Worm (Caenorhabditis elegans): ENCODE results near the gene C46F9.6.

Gene C46F9.6

DNA sequence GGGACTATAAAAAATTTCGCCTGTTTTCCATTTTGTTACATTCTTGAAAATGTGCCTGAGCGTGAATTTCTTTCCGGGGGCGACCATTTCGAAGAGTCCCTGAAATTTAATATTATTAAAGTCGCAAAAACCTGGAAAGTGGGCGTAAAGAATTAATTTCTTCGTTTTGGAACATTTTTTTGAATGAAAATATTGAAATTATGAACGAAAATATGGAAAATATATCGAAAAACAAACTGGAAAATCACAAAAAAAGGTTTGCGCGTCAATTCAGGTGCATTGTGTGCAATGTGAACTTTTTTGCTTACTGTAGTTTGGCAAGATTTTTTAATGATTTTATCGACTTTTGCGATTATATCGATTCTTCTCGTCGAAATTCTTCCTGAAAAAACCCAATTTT lies 23.0 kb downstream of the C46F9.6 start, which contains the start of gene bath-7:
TSS of gene bath-7 (minus strand) at position 101 of the 400 bp plus-strand sequence.
- TF ChIP-seq ztf-11 (tag; optimal IDR thresholded peaks at IDR 0.05) = no peak
- no peak for TF ChIP-seq drap-1 (GFP tag; optimal IDR thresholded peaks at IDR 0.05)
- no peak for TF ChIP-seq tbx-8 (GFP tag; optimal IDR thresholded peaks at IDR 0.05)
- no peak for TF ChIP-seq flh-1 (GFP tag; optimal IDR thresholded peaks at IDR 0.05)
- TF ChIP-seq nhr-237 (tag; optimal IDR thresholded peaks at IDR 0.05) = no peak
- no peak for TF ChIP-seq zip-8 (tag; optimal IDR thresholded peaks at IDR 0.05)

ce11 chrII:1922665-1923187 lies 24.7 kb downstream of the C46F9.6 start, which contains the start of the genes bath-2 and F52C6.4:
Gene bath-2, minus strand, starts transcription at chrII:1922765.
Gene F52C6.4, plus strand, starts transcription at chrII:1923137.
- no peak for TF ChIP-seq hlh-1 (tag; optimal IDR thresholded peaks at IDR 0.05)
- no peak for TF ChIP-seq ztf-11 (tag; optimal IDR thresholded peaks at IDR 0.05)
- TF ChIP-seq drap-1 (GFP tag; optimal IDR thresholded peaks at IDR 0.05) = no peak
- TF ChIP-seq bed-3 (GFP tag; optimal IDR thresholded peaks at IDR 0.05) = no peak
- TF ChIP-seq mab-5 (tag; optimal IDR thresholded peaks at IDR 0.05) = no peak
- TF ChIP-seq ceh-83 (GFP tag; optimal IDR thresholded peaks at IDR 0.05) = no peak
- no peak for TF ChIP-seq elt-1 (tag; optimal IDR thresholded peaks at IDR 0.05; ENCODE audit: borderline replicate concordance, insufficient read depth)
- no peak for TF ChIP-seq nhr-2 (tag; optimal IDR thresholded peaks at IDR 0.05)
- no peak for TF ChIP-seq unc-120 (tag; optimal IDR thresholded peaks at IDR 0.05; ENCODE audit: poor library complexity, severe bottlenecking)
- TF ChIP-seq unc-62 (GFP tag; optimal IDR thresholded peaks at IDR 0.05) = no peak
- no peak for TF ChIP-seq ces-1 (GFP tag; optimal IDR thresholded peaks at IDR 0.05)
- TF ChIP-seq ceh-39 (tag; optimal IDR thresholded peaks at IDR 0.05) = no peak
- no peak for TF ChIP-seq ceh-43 (GFP tag; optimal IDR thresholded peaks at IDR 0.05)
- TF ChIP-seq lin-32 (GFP tag; optimal IDR thresholded peaks at IDR 0.05) = no peak
- TF ChIP-seq elt-3 (tag; optimal IDR thresholded peaks at IDR 0.05) = no peak
- no peak for TF ChIP-seq tbx-8 (GFP tag; optimal IDR thresholded peaks at IDR 0.05)
- TF ChIP-seq pha-4 (tag; optimal IDR thresholded peaks at IDR 0.05) = no peak
- no peak for TF ChIP-seq zip-8 (tag; optimal IDR thresholded peaks at IDR 0.05)

ce11 chrII:1924459-1924858 lies 26.4 kb downstream of the C46F9.6 start, which contains the start of gene F52C6.3:
Gene F52C6.3, plus strand, starts transcription at chrII:1924759.
- TF ChIP-seq lsy-2 (tag; optimal IDR thresholded peaks at IDR 0.05) (no peak), elt-3 (tag; optimal IDR thresholded peaks at IDR 0.05) (no peak), blmp-1 (tag; optimal IDR thresholded peaks at IDR 0.05) (no peak), nhr-76 (tag; optimal IDR thresholded peaks at IDR 0.05) (no peak), mep-1 (tag; optimal IDR thresholded peaks at IDR 0.05) (no peak), nhr-2 (tag; optimal IDR thresholded peaks at IDR 0.05) (no peak), unc-62 (GFP tag; optimal IDR thresholded peaks at IDR 0.05) (no peak), lin-32 (GFP tag; optimal IDR thresholded peaks at IDR 0.05) (no peak), elt-1 (tag; optimal IDR thresholded peaks at IDR 0.05; ENCODE audit: borderline replicate concordance, insufficient read depth) (no peak), M03D4.4 (tag; optimal IDR thresholded peaks at IDR 0.05) (no peak)

ce11 chrII:1926162-1926561 lies 28.1 kb downstream of the C46F9.6 start, which contains the start of gene F52C6.2:
Gene F52C6.2, plus strand, starts transcription at chrII:1926462.
- TF ChIP-seq flh-1 (GFP tag; optimal IDR thresholded peaks at IDR 0.05) = no peak
- no peak for TF ChIP-seq unc-120 (tag; optimal IDR thresholded peaks at IDR 0.05; ENCODE audit: poor library complexity, severe bottlenecking)
- no peak for TF ChIP-seq sptf-1 (tag; optimal IDR thresholded peaks at IDR 0.05)
- TF ChIP-seq nhr-12 (tag; optimal IDR thresholded peaks at IDR 0.05) = no peak
- TF ChIP-seq ztf-11 (tag; optimal IDR thresholded peaks at IDR 0.05) = no peak
- no peak for TF ChIP-seq mep-1 (tag; optimal IDR thresholded peaks at IDR 0.05)
- TF ChIP-seq mls-2 (tag; optimal IDR thresholded peaks at IDR 0.05) = no peak
- TF ChIP-seq lsy-2 (tag; optimal IDR thresholded peaks at IDR 0.05) = no peak

DNA sequence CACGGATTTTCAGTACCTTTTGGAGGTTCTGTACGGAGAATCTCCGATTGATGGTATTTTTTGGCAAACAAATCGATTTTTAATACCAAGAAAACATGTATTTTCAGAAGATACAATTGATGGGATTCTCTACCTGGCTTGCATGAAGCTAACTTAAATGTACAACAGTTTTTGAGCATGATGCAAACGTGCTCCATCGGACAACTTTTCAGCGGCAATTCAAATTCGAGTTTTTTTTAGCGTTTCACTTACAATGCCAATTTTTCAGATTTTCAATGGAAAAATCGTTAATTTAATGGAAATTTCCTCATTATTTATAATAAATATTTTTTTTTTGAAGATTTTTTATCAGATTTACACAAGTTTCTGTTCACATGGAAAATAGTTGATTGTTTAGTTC lies 30.5 kb downstream of the C46F9.6 start:
- TF ChIP-seq ztf-11 (tag; optimal IDR thresholded peaks at IDR 0.05) (no peak), pha-4 (tag; optimal IDR thresholded peaks at IDR 0.05) (no peak), elt-1 (tag; optimal IDR thresholded peaks at IDR 0.05; ENCODE audit: borderline replicate concordance, insufficient read depth) (no peak), sptf-1 (tag; optimal IDR thresholded peaks at IDR 0.05) (no peak)

- TF ChIP-seq hlh-1 (tag; optimal IDR thresholded peaks at IDR 0.05) = no peak
- no peak for TF ChIP-seq snpc-4 (tag; optimal IDR thresholded peaks at IDR 0.05)
- TF ChIP-seq ces-1 (GFP tag; optimal IDR thresholded peaks at IDR 0.05) = no peak
- no peak for TF ChIP-seq zip-8 (tag; optimal IDR thresholded peaks at IDR 0.05)
- no peak for TF ChIP-seq ceh-83 (GFP tag; optimal IDR thresholded peaks at IDR 0.05)
- TF ChIP-seq pha-4 (tag; optimal IDR thresholded peaks at IDR 0.05) = no peak
- TF ChIP-seq sem-2 (GFP tag; optimal IDR thresholded peaks at IDR 0.05) = no peak
- no peak for TF ChIP-seq unc-120 (tag; optimal IDR thresholded peaks at IDR 0.05; ENCODE audit: poor library complexity, severe bottlenecking)
- no peak for TF ChIP-seq mab-5 (tag; optimal IDR thresholded peaks at IDR 0.05)
- no peak for TF ChIP-seq elt-3 (tag; optimal IDR thresholded peaks at IDR 0.05)
- no peak for TF ChIP-seq lin-32 (GFP tag; optimal IDR thresholded peaks at IDR 0.05)
- no peak for TF ChIP-seq nhr-28 (tag; optimal IDR thresholded peaks at IDR 0.05)
- no peak for TF ChIP-seq M03D4.4 (tag; optimal IDR thresholded peaks at IDR 0.05)
- TF ChIP-seq bed-3 (GFP tag; optimal IDR thresholded peaks at IDR 0.05) = no peak
- TF ChIP-seq nhr-237 (tag; optimal IDR thresholded peaks at IDR 0.05) = no peak
- TF ChIP-seq lsy-2 (tag; optimal IDR thresholded peaks at IDR 0.05) = no peak
Observed at ce11 chrII:1939652-1940051, 41.6 kb downstream of the C46F9.6 start, which contains the start of gene ZK250.13. Gene ZK250.13, minus strand, starts transcription at chrII:1939752.

Data from whole organism, mixed stage, embryonic.